Worm (Caenorhabditis elegans) whole organism, L1 larva: ENCODE results near the gene tig-3.

ENCODE experiments used
- C16A3.4 ChIP-seq: fragments of 150-350 bp; optimal IDR thresholded peaks from 2 replicates; lab custom pipeline; 2014; ENCODE audit warnings: missing biosample characterization, missing genetic modification characterization
- C34B4.2 ChIP-seq: sonication (generic microtip); optimal IDR thresholded peaks from 2 replicates; lab custom pipeline; 2017; ENCODE audit warnings: mild to moderate bottlenecking, missing genetic modification characterization, missing compliant biosample characterization
- ama-1 ChIP-seq: fragments of 150-350 bp; optimal IDR thresholded peaks from 2 replicates; lab custom pipeline; 2014
- blmp-1 ChIP-seq: fragments of 150-350 bp; optimal IDR thresholded peaks from 2 replicates; lab custom pipeline; 2014; ENCODE audit warnings: missing biosample characterization, missing genetic modification characterization
- ceh-82 ChIP-seq, 3 experiments: fragments of 150-350 bp in 1 of 3; sonication (generic microtip) in 2 of 3; optimal IDR thresholded peaks; 2 replicates each; lab custom pipeline; 2014 to 2017; ENCODE audit warnings: missing biosample characterization in 3 of 3, missing genetic modification characterization in 3 of 3
- ces-1 ChIP-seq: fragments of 150-350 bp; optimal IDR thresholded peaks from 2 replicates; lab custom pipeline; 2014; ENCODE audit warnings: missing biosample characterization, missing genetic modification reagents, missing genetic modification characterization
- dpl-1 ChIP-seq, 3 experiments: fragments of 150-350 bp in 2 of 3; sonication (generic microtip) in 1 of 3; optimal IDR thresholded peaks; 2 replicates each; lab custom pipeline; 2014 to 2017; ENCODE audit warnings: missing biosample characterization in 3 of 3, missing genetic modification characterization in 3 of 3, missing genetic modification reagents in 3 of 3
- efl-1 ChIP-seq, 4 experiments: fragments of 150-350 bp; optimal IDR thresholded peaks in 3 of 4; peaks in 1 of 4; 1 replicate in 1 of 4; 2 replicates in 3 of 4; lab custom pipeline; 2014; ENCODE audit warnings: missing biosample characterization in 2 of 4, missing genetic modification characterization in 2 of 4, missing genetic modification reagents in 2 of 4
- egl-27 ChIP-seq, 2 experiments: fragments of 150-350 bp in 1 of 2; sonication (generic microtip); optimal IDR thresholded peaks; 3 replicates each; lab custom pipeline; 2017 to 2018; ENCODE audit warnings: missing biosample characterization in 2 of 2, missing genetic modification characterization in 2 of 2, missing genetic modification reagents in 2 of 2
- elt-3 ChIP-seq, 6 experiments: fragments of 150-350 bp in 1 of 6; sonication (generic microtip); optimal IDR thresholded peaks; 2 replicates each; lab custom pipeline; 2017 to 2018; ENCODE audit warnings: missing biosample characterization in 6 of 6, missing genetic modification characterization in 6 of 6, inconsistent platforms in 1 of 6
- fkh-10 ChIP-seq: sonication (generic microtip); optimal IDR thresholded peaks from 2 replicates; lab custom pipeline; 2017; ENCODE audit warnings: missing biosample characterization, missing genetic modification reagents, missing genetic modification characterization
- fkh-8 ChIP-seq: sonication (generic microtip); optimal IDR thresholded peaks from 2 replicates; lab custom pipeline; 2016; ENCODE audit warnings: mild to moderate bottlenecking, missing genetic modification characterization, missing compliant biosample characterization
- grh-1 ChIP-seq: fragments of 200-800 bp; sonication (Bioruptor generic); IDR thresholded peaks from 2 replicates; pipeline ENCODE4 v1.3.6; 2022; ENCODE audit warnings: missing genetic modification reagents, missing genetic modification characterization, missing compliant biosample characterization
- isw-1 ChIP-seq: fragments of 200-800 bp; sonication (Bioruptor generic); IDR thresholded peaks from 2 replicates; pipeline ENCODE4 v1.3.6; 2022; ENCODE audit warnings: missing genetic modification characterization, missing compliant biosample characterization
- lin-13 ChIP-seq: fragments of 150-350 bp; optimal IDR thresholded peaks from 2 replicates; lab custom pipeline; 2014; ENCODE audit warnings: missing biosample characterization, missing genetic modification reagents, missing genetic modification characterization
- lin-14 ChIP-seq: fragments of 200-800 bp; sonication (Bioruptor generic); optimal IDR thresholded peaks from 2 replicates; lab custom pipeline; 2018; ENCODE audit warnings: mild to moderate bottlenecking, missing genetic modification characterization, moderate library complexity, missing compliant biosample characterization
- lin-35 ChIP-seq, 2 experiments: fragments of 150-350 bp; optimal IDR thresholded peaks; 2 replicates each; lab custom pipeline; 2014; ENCODE audit warnings: missing biosample characterization in 2 of 2, missing genetic modification characterization in 2 of 2, missing genetic modification reagents in 2 of 2
- lir-3 ChIP-seq: sonication (generic microtip); optimal IDR thresholded peaks from 2 replicates; lab custom pipeline; 2016; ENCODE audit warnings: mild to moderate bottlenecking, missing genetic modification characterization, moderate library complexity, missing compliant biosample characterization; ENCODE audit not compliant: poor library complexity
- lsy-2 ChIP-seq, 2 experiments: fragments of 150-350 bp; optimal IDR thresholded peaks; 2 replicates each; lab custom pipeline; 2014; ENCODE audit warnings: missing biosample characterization in 2 of 2, missing genetic modification characterization in 2 of 2
- mdl-1 ChIP-seq, 2 experiments: fragments of 150-350 bp; optimal IDR thresholded peaks; 2 replicates each; lab custom pipeline; 2014 to 2017; ENCODE audit warnings: missing biosample characterization in 2 of 2, missing genetic modification characterization in 2 of 2, inconsistent platforms in 1 of 2
- mep-1 ChIP-seq: fragments of 150-350 bp; optimal IDR thresholded peaks from 2 replicates; lab custom pipeline; 2014; ENCODE audit warnings: missing biosample characterization, missing genetic modification characterization
- nhr-19 ChIP-seq: fragments of 200-800 bp; sonication (Bioruptor generic); conservative IDR thresholded peaks from 2 replicates; pipeline ENCODE4 v1.3.6; 2022; ENCODE audit warnings: missing genetic modification characterization, missing compliant biosample characterization
- nhr-20 ChIP-seq: sonication (generic microtip); optimal IDR thresholded peaks from 2 replicates; lab custom pipeline; 2016; ENCODE audit warnings: mild to moderate bottlenecking, missing genetic modification characterization, missing compliant biosample characterization
- nhr-28 ChIP-seq: fragments of 150-350 bp; optimal IDR thresholded peaks from 2 replicates; lab custom pipeline; 2014; ENCODE audit warnings: missing biosample characterization, missing genetic modification characterization
- nhr-47 ChIP-seq: sonication (generic microtip); optimal IDR thresholded peaks from 2 replicates; lab custom pipeline; 2016; ENCODE audit warnings: mild to moderate bottlenecking, missing genetic modification characterization, moderate library complexity, missing compliant biosample characterization
- nhr-71 ChIP-seq: sonication (generic microtip); optimal IDR thresholded peaks from 2 replicates; lab custom pipeline; 2016; ENCODE audit warnings: mild to moderate bottlenecking, missing genetic modification characterization, moderate library complexity, missing compliant biosample characterization
- nhr-77 ChIP-seq: fragments of 150-350 bp; optimal IDR thresholded peaks from 2 replicates; lab custom pipeline; 2014; ENCODE audit warnings: missing biosample characterization, missing genetic modification characterization
- nhr-84 ChIP-seq: sonication (generic microtip); optimal IDR thresholded peaks from 2 replicates; lab custom pipeline; 2017; ENCODE audit warnings: missing biosample characterization, missing genetic modification characterization
- nhr-85 ChIP-seq: sonication (generic microtip); peaks from one replicate; lab custom pipeline; 2016; ENCODE audit warnings: missing genetic modification characterization, inconsistent platforms, missing compliant biosample characterization
- nhr-90 ChIP-seq: sonication (generic microtip); optimal IDR thresholded peaks from 2 replicates; lab custom pipeline; 2016; ENCODE audit warnings: mild to moderate bottlenecking, missing genetic modification characterization, missing compliant biosample characterization; ENCODE audit not compliant: poor library complexity
- rnt-1 ChIP-seq: sonication (generic microtip); optimal IDR thresholded peaks from 2 replicates; lab custom pipeline; 2016; ENCODE audit warnings: mild to moderate bottlenecking, missing genetic modification characterization, moderate library complexity, missing compliant biosample characterization
- skn-1 ChIP-seq: fragments of 150-350 bp; optimal IDR thresholded peaks from 2 replicates; lab custom pipeline; 2014; ENCODE audit warnings: missing biosample characterization, missing genetic modification characterization
- snu-23 ChIP-seq: sonication (generic microtip); optimal IDR thresholded peaks from 2 replicates; lab custom pipeline; 2016; ENCODE audit warnings: missing genetic modification characterization, missing compliant biosample characterization
- tbx-2 ChIP-seq: sonication (generic microtip); optimal IDR thresholded peaks from 2 replicates; lab custom pipeline; 2016; ENCODE audit warnings: missing genetic modification characterization, missing compliant biosample characterization
- tlp-1 ChIP-seq: fragments of 150-350 bp; optimal IDR thresholded peaks from 2 replicates; lab custom pipeline; 2014; ENCODE audit warnings: missing biosample characterization, missing genetic modification characterization
- unc-130 ChIP-seq: fragments of 150-350 bp; optimal IDR thresholded peaks from 2 replicates; lab custom pipeline; 2017; ENCODE audit warnings: missing biosample characterization, missing genetic modification characterization, inconsistent platforms
- unc-62 ChIP-seq: fragments of 150-350 bp; optimal IDR thresholded peaks from 2 replicates; lab custom pipeline; 2014; ENCODE audit warnings: missing biosample characterization, missing genetic modification reagents, missing genetic modification characterization
- unc-98 ChIP-seq: fragments of 200-800 bp; sonication (Bioruptor generic); IDR thresholded peaks from 2 replicates; pipeline ENCODE4 v1.3.6; 2022; ENCODE audit warnings: missing genetic modification characterization, missing compliant biosample characterization
- xbp-1 ChIP-seq: sonication (generic microtip); optimal IDR thresholded peaks from 2 replicates; lab custom pipeline; 2016; ENCODE audit warnings: missing genetic modification characterization, missing compliant biosample characterization
- ztf-4 ChIP-seq: fragments of 150-350 bp; optimal IDR thresholded peaks from 2 replicates; lab custom pipeline; 2014; ENCODE audit warnings: missing biosample characterization, missing genetic modification characterization

The tig-3 gene

ce11 chrII:15212260-15212914 is 39.2 kb downstream of the tig-3 start:
- TF ChIP-seq tbx-2 (tag; lab: Kevin White, UChicago): peak; percentile 65
- peak; percentile 87 for TF ChIP-seq blmp-1 (tag; lab: Kevin White, UChicago)
- TF ChIP-seq unc-62 (GFP tag; lab: Kevin White, UChicago): no peak
- TF ChIP-seq ces-1 (GFP tag; lab: Kevin White, UChicago): no peak
- TF ChIP-seq ztf-4 (tag; lab: Kevin White, UChicago): peak; percentile 20
- peak; percentile 41 for TF ChIP-seq nhr-47 (tag; lab: Kevin White, UChicago)
- peak; percentile 49 for TF ChIP-seq skn-1 (tag; lab: Kevin White, UChicago)
- TF ChIP-seq elt-3 (tag; optimal IDR thresholded peaks at IDR 0.05; lab: Kevin White, UChicago): peak in 2 of 6 experiments; percentile 71 to 82
- TF ChIP-seq nhr-85 (tag; lab: Kevin White, UChicago): peak; percentile 95
- no peak for TF ChIP-seq nhr-28 (tag; lab: Kevin White, UChicago)
- TF ChIP-seq nhr-20 (tag; lab: Kevin White, UChicago): peak; percentile 87
- TF ChIP-seq rnt-1 (tag; lab: Kevin White, UChicago): peak; percentile 1
- TF ChIP-seq ceh-82 (tag; optimal IDR thresholded peaks at IDR 0.05; lab: Kevin White, UChicago): peak in 2 of 3 experiments; percentile 11 to 23
- TF ChIP-seq unc-98 (GFP tag; lab: Robert Waterston, UW): no peak
- TF ChIP-seq fkh-10: no peak
- TF ChIP-seq xbp-1 (tag; lab: Kevin White, UChicago): peak; percentile 35
- peak in 1 of 2 experiments; percentile 70 for TF ChIP-seq lsy-2 (tag; optimal IDR thresholded peaks at IDR 0.05; lab: Kevin White, UChicago)
- TF ChIP-seq lin-14 (GFP tag; lab: Kevin White, UChicago): peak; percentile 80
- TF ChIP-seq nhr-77: peak; percentile 62
- TF ChIP-seq C34B4.2: no peak
- TF ChIP-seq C16A3.4 (tag; lab: Kevin White, UChicago): peak; percentile 29
- TF ChIP-seq mep-1 (tag; lab: Kevin White, UChicago): peak; percentile 66
- TF ChIP-seq dpl-1 (GFP tag; optimal IDR thresholded peaks at IDR 0.05; lab: Kevin White, UChicago): peak; percentile 7 to 28 (median 8)
- TF ChIP-seq efl-1 (optimal IDR thresholded peaks at IDR 0.05; lab: Kevin White, UChicago): peak in 1 of 2 experiments; percentile 29
- peak in 1 of 2 experiments; percentile 90 for TF ChIP-seq efl-1 (GFP tag; optimal IDR thresholded peaks at IDR 0.05 in 1 of 2; lab: Kevin White, UChicago)
- peak in 1 of 2 experiments; percentile 75 for TF ChIP-seq lin-35 (GFP tag; optimal IDR thresholded peaks at IDR 0.05; lab: Kevin White, UChicago)
- no peak for TF ChIP-seq nhr-84 (tag; lab: Kevin White, UChicago)
- peak in 1 of 2 experiments; percentile 20 for TF ChIP-seq mdl-1 (tag; optimal IDR thresholded peaks at IDR 0.05; lab: Kevin White, UChicago)
- TF ChIP-seq lin-13 (GFP tag; lab: Kevin White, UChicago): peak; percentile 39
- TF ChIP-seq nhr-19 (GFP tag; lab: Robert Waterston, UW): peak; percentile 40
- TF ChIP-seq nhr-90: peak; percentile 44
- TF ChIP-seq grh-1: peak; percentile 79
- no peak for TF ChIP-seq egl-27 (tag; optimal IDR thresholded peaks at IDR 0.05; lab: Kevin White, UChicago)
- peak; percentile 60 for TF ChIP-seq unc-130 (tag; lab: Kevin White, UChicago)
- TF ChIP-seq nhr-71: peak; percentile 83
- TF ChIP-seq lir-3 (tag; lab: Kevin White, UChicago): peak; percentile 69
- peak; percentile 82 for TF ChIP-seq snu-23
- TF ChIP-seq tlp-1 (tag; lab: Kevin White, UChicago): no peak

- TF ChIP-seq nhr-71: peak; percentile 35
- TF ChIP-seq ama-1 (lab: Kevin White, UChicago): no peak
- peak; percentile 25 for TF ChIP-seq rnt-1 (tag; lab: Kevin White, UChicago)
- peak; percentile 30 for TF ChIP-seq nhr-20 (tag; lab: Kevin White, UChicago)
- TF ChIP-seq nhr-85 (tag; lab: Kevin White, UChicago): peak; percentile 83
- TF ChIP-seq ceh-82 (tag; optimal IDR thresholded peaks at IDR 0.05; lab: Kevin White, UChicago): no peak
- TF ChIP-seq nhr-47 (tag; lab: Kevin White, UChicago): peak; percentile 11
- no peak for TF ChIP-seq isw-1 (GFP tag; lab: Robert Waterston, UW)
- TF ChIP-seq fkh-8 (tag; lab: Kevin White, UChicago): peak; percentile 15
- TF ChIP-seq blmp-1 (tag; lab: Kevin White, UChicago): peak; percentile 73
- TF ChIP-seq lin-14 (GFP tag; lab: Kevin White, UChicago): peak; percentile 50
- no peak for TF ChIP-seq efl-1 (optimal IDR thresholded peaks at IDR 0.05; lab: Kevin White, UChicago)
- TF ChIP-seq efl-1 (GFP tag; optimal IDR thresholded peaks at IDR 0.05 in 1 of 2; lab: Kevin White, UChicago): peak in 1 of 2 experiments; percentile 50
- peak in 1 of 2 experiments; percentile 22 for TF ChIP-seq lsy-2 (tag; optimal IDR thresholded peaks at IDR 0.05; lab: Kevin White, UChicago)
- TF ChIP-seq snu-23: peak; percentile 10
- TF ChIP-seq grh-1: peak; percentile 71
Measured at ce11 chrII:15209309-15209708, 42.3 kb downstream of the tig-3 start.
